Fruit fly (Drosophila melanogaster) whole organism, embryonic: ENCODE results near the gene CG11436.

Experiments used
- Awh ChIP-seq: fragments of 200-800 bp; sonication (Bioruptor generic); IDR thresholded peaks from 2 replicates; pipeline ENCODE4, ENCODE4 v1.3.6; 2022; ENCODE audit warnings: missing biosample characterization, missing genetic modification characterization
- B-H2 ChIP-seq: fragments of 200-800 bp; sonication (Bioruptor generic); optimal IDR thresholded peaks from 2 replicates; lab custom pipeline; 2018; ENCODE audit warnings: missing biosample characterization, mild to moderate bottlenecking, missing genetic modification characterization
- CG1024 ChIP-seq: fragments of 200-800 bp; sonication (Bioruptor generic); IDR thresholded peaks from 2 replicates; pipeline ENCODE4 v1.3.6; 2022; ENCODE audit warnings: missing biosample characterization, missing genetic modification characterization
- CG10366 ChIP-seq: fragments of 200-800 bp; sonication (Bioruptor generic); IDR thresholded peaks from 2 replicates; pipeline ENCODE4 v1.3.6; 2022; ENCODE audit warnings: missing biosample characterization, missing genetic modification characterization
- CG10959 ChIP-seq: fragments of 200-800 bp; sonication (Bioruptor generic); IDR thresholded peaks from 2 replicates; pipeline ENCODE4 v1.3.6; 2022; ENCODE audit warnings: missing biosample characterization, missing genetic modification characterization
- CG11093 ChIP-seq: fragments of 200-800 bp; sonication (Bioruptor generic); IDR thresholded peaks from 3 replicates; pipeline ENCODE4 v1.3.6; 2022; ENCODE audit warnings: missing biosample characterization, missing genetic modification characterization
- CG13424 ChIP-seq: fragments of 200-800 bp; sonication (Bioruptor generic); optimal IDR thresholded peaks from 2 replicates; lab custom pipeline; 2019; ENCODE audit warnings: missing biosample characterization, mild to moderate bottlenecking, missing genetic modification characterization, moderate library complexity
- CG13775 ChIP-seq: fragments of 200-800 bp; sonication (Bioruptor generic); optimal IDR thresholded peaks from 3 replicates; lab custom pipeline; 2017; ENCODE audit warnings: missing biosample characterization, mild to moderate bottlenecking, missing genetic modification characterization
- CG15269 ChIP-seq: fragments of 200-800 bp; sonication (Bioruptor generic); optimal IDR thresholded peaks from 2 replicates; lab custom pipeline; 2018; ENCODE audit warnings: missing biosample characterization, mild to moderate bottlenecking, missing genetic modification characterization, moderate library complexity
- CG1647 ChIP-seq: fragments of 200-800 bp; sonication (Bioruptor generic); optimal IDR thresholded peaks from 3 replicates; lab custom pipeline; 2016; ENCODE audit warnings: missing biosample characterization, missing genetic modification characterization
- CG16813 ChIP-seq: fragments of 200-800 bp; sonication (Bioruptor generic); IDR thresholded peaks from 3 replicates; pipeline ENCODE4 v1.3.6; 2022; ENCODE audit warnings: missing biosample characterization, missing genetic modification characterization; ENCODE audit not compliant: partially characterized antibody
- CG16815 ChIP-seq: fragments of 200-800 bp; sonication (Bioruptor generic); optimal IDR thresholded peaks from 3 replicates; lab custom pipeline; 2017; ENCODE audit warnings: missing biosample characterization, mild to moderate bottlenecking, missing genetic modification characterization
- CG17359 ChIP-seq: fragments of 200-800 bp; sonication (Bioruptor generic); optimal IDR thresholded peaks from 3 replicates; lab custom pipeline; 2018; ENCODE audit warnings: missing biosample characterization, mild to moderate bottlenecking, missing genetic modification characterization, moderate library complexity
- CG18262 ChIP-seq: fragments of 200-800 bp; optimal IDR thresholded peaks from 3 replicates; lab custom pipeline; 2019; ENCODE audit warnings: missing biosample characterization, mild to moderate bottlenecking, missing genetic modification characterization, moderate library complexity
- CG3065 ChIP-seq: fragments of 200-800 bp; sonication (Bioruptor generic); optimal IDR thresholded peaks from 2 replicates; lab custom pipeline; 2016; ENCODE audit warnings: missing biosample characterization, missing genetic modification characterization
- CG3163 ChIP-seq: fragments of 200-800 bp; sonication (Bioruptor generic); optimal IDR thresholded peaks from 3 replicates; lab custom pipeline; 2016; ENCODE audit warnings: missing biosample characterization, missing genetic modification characterization
- CG33557 ChIP-seq: fragments of 200-800 bp; sonication (Bioruptor generic); optimal IDR thresholded peaks from 2 replicates; lab custom pipeline; 2019; ENCODE audit warnings: missing biosample characterization, mild to moderate bottlenecking, missing genetic modification characterization, moderate library complexity
- CG6854 ChIP-seq: fragments of 200-800 bp; sonication (Bioruptor generic); optimal IDR thresholded peaks from 3 replicates; lab custom pipeline; 2017; ENCODE audit warnings: missing biosample characterization, mild to moderate bottlenecking, missing genetic modification characterization
- CG7271 ChIP-seq: fragments of 200-800 bp; sonication (Bioruptor generic); optimal IDR thresholded peaks from 2 replicates; lab custom pipeline; 2018; ENCODE audit warnings: missing biosample characterization, mild to moderate bottlenecking, missing genetic modification characterization, moderate library complexity
- CG9727 ChIP-seq: fragments of 200-800 bp; sonication (Bioruptor generic); optimal IDR thresholded peaks from 3 replicates; lab custom pipeline; 2017; ENCODE audit warnings: missing biosample characterization, mild to moderate bottlenecking, missing genetic modification characterization
- CHES-1-like ChIP-seq: fragments of 200-800 bp; sonication (Bioruptor generic); optimal IDR thresholded peaks from 2 replicates; lab custom pipeline; 2016; ENCODE audit warnings: missing biosample characterization, missing genetic modification characterization
- Dip2 ChIP-seq: fragments of 200-800 bp; sonication (Bioruptor generic); IDR thresholded peaks from 2 replicates; pipeline ENCODE4 v1.3.6; 2022; ENCODE audit warnings: missing biosample characterization, missing genetic modification characterization
- HLH3B ChIP-seq: fragments of 200-800 bp; sonication (Bioruptor generic); IDR thresholded peaks from 2 replicates; pipeline ENCODE4 v1.3.6; 2022; ENCODE audit warnings: missing biosample characterization, missing genetic modification characterization
- HmgD ChIP-seq: fragments of 200-800 bp; sonication (Bioruptor generic); optimal IDR thresholded peaks from 3 replicates; lab custom pipeline; 2016; ENCODE audit warnings: missing biosample characterization, missing genetic modification characterization
- Hsf ChIP-seq: fragments of 200-800 bp; sonication (Bioruptor generic); optimal IDR thresholded peaks from 3 replicates; lab custom pipeline; 2016; ENCODE audit warnings: missing biosample characterization, missing genetic modification characterization
- MTF-1 ChIP-seq: fragments of 200-800 bp; sonication (Bioruptor generic); optimal IDR thresholded peaks from 2 replicates; lab custom pipeline; 2018; ENCODE audit warnings: missing biosample characterization, mild to moderate bottlenecking, missing genetic modification characterization, borderline replicate concordance
- Mes4 ChIP-seq: fragments of 200-800 bp; sonication (Bioruptor generic); optimal IDR thresholded peaks from 2 replicates; lab custom pipeline; 2016; ENCODE audit warnings: missing biosample characterization, missing genetic modification characterization
- Mrtf ChIP-seq: fragments of 200-800 bp; sonication (Bioruptor generic); IDR thresholded peaks from 3 replicates; pipeline ENCODE4 v1.3.6; 2022; ENCODE audit warnings: missing biosample characterization, missing genetic modification characterization
- PHDP ChIP-seq: fragments of 200-800 bp; sonication (Bioruptor generic); optimal IDR thresholded peaks from 3 replicates; lab custom pipeline; 2018; ENCODE audit warnings: missing biosample characterization, mild to moderate bottlenecking, missing genetic modification characterization, moderate library complexity
- Vsx1 ChIP-seq: fragments of 200-800 bp; sonication (Bioruptor generic); optimal IDR thresholded peaks from 2 replicates; lab custom pipeline; 2017; ENCODE audit warnings: missing biosample characterization, mild to moderate bottlenecking, missing genetic modification characterization, missing genetic modification reagents
- ase ChIP-seq: fragments of 200-800 bp; sonication (Bioruptor generic); IDR thresholded peaks from 3 replicates; pipeline ENCODE4 v1.3.6; 2022; ENCODE audit warnings: missing biosample characterization, missing genetic modification characterization
- bowl ChIP-seq: fragments of 200-800 bp; sonication (Bioruptor generic); IDR thresholded peaks from 2 replicates; pipeline ENCODE4 v1.3.6; 2022; ENCODE audit warnings: missing biosample characterization, missing genetic modification characterization
- btn ChIP-seq: fragments of 200-800 bp; sonication (Bioruptor generic); optimal IDR thresholded peaks from 2 replicates; lab custom pipeline; 2016; ENCODE audit warnings: missing biosample characterization, missing genetic modification characterization
- dysf ChIP-seq: fragments of 200-800 bp; sonication (Bioruptor generic); IDR thresholded peaks from 3 replicates; pipeline ENCODE4 v1.3.6; 2022; ENCODE audit warnings: missing biosample characterization, missing genetic modification characterization
- en ChIP-seq: fragments of 200-800 bp; sonication (Bioruptor generic); optimal IDR thresholded peaks from 2 replicates; lab custom pipeline; 2016; ENCODE audit warnings: missing biosample characterization, missing genetic modification characterization
- fd102C ChIP-seq: fragments of 200-800 bp; sonication (Bioruptor generic); optimal IDR thresholded peaks from 2 replicates; lab custom pipeline; 2018; ENCODE audit warnings: missing biosample characterization, mild to moderate bottlenecking, missing genetic modification characterization, moderate library complexity
- fd64A ChIP-seq: fragments of 200-800 bp; sonication (Bioruptor generic); optimal IDR thresholded peaks from 3 replicates; lab custom pipeline; 2018; ENCODE audit warnings: missing biosample characterization, mild to moderate bottlenecking, missing genetic modification characterization
- gcm2 ChIP-seq: fragments of 200-800 bp; sonication (Bioruptor generic); optimal IDR thresholded peaks from 2 replicates; lab custom pipeline; 2016; ENCODE audit warnings: missing biosample characterization, missing genetic modification characterization
- hth ChIP-seq: fragments of >200 bp; optimal IDR thresholded peaks from 2 replicates; lab custom pipeline; 2017; ENCODE audit warnings: inconsistent platforms
- kah ChIP-seq: fragments of 200-800 bp; sonication (Bioruptor generic); optimal IDR thresholded peaks from 2 replicates; lab custom pipeline; 2018; ENCODE audit warnings: missing biosample characterization, mild to moderate bottlenecking, missing genetic modification characterization
- ken ChIP-seq: fragments of 200-800 bp; sonication (Bioruptor generic); IDR thresholded peaks from 3 replicates; pipeline ENCODE4 v1.3.6; 2022; ENCODE audit warnings: missing biosample characterization, missing genetic modification characterization
- kni ChIP-seq: fragments of 200-800 bp; sonication (Bioruptor generic); optimal IDR thresholded peaks from 3 replicates; lab custom pipeline; 2017; ENCODE audit warnings: mild to moderate bottlenecking, missing biosample characterization, missing genetic modification reagents, missing genetic modification characterization
- sens ChIP-seq: fragments of 200-800 bp; sonication (Bioruptor generic); peaks from one replicate; lab custom pipeline; 2016; ENCODE audit warnings: missing biosample characterization, missing genetic modification characterization
- seq ChIP-seq: fragments of 200-800 bp; sonication (Bioruptor generic); IDR thresholded peaks from 2 replicates; pipeline ENCODE4 v1.3.6; 2022; ENCODE audit warnings: missing biosample characterization, missing genetic modification characterization
- sob ChIP-seq: fragments of 200-800 bp; sonication (Bioruptor generic); IDR thresholded peaks from 2 replicates; pipeline ENCODE4 v1.3.6; 2022; ENCODE audit warnings: missing biosample characterization, missing genetic modification characterization
- sqz ChIP-seq: fragments of 200-800 bp; sonication (Bioruptor generic); optimal IDR thresholded peaks from 3 replicates; lab custom pipeline; 2018; ENCODE audit warnings: missing biosample characterization, mild to moderate bottlenecking, missing genetic modification characterization
- stc ChIP-seq: fragments of 200-800 bp; sonication (Bioruptor generic); IDR thresholded peaks from 2 replicates; pipeline ENCODE4 v1.3.6; 2022; ENCODE audit warnings: missing biosample characterization, missing genetic modification characterization
- tin ChIP-seq: fragments of 200-800 bp; sonication (Bioruptor generic); optimal IDR thresholded peaks from 3 replicates; lab custom pipeline; 2016; ENCODE audit warnings: missing biosample characterization, missing genetic modification characterization
- tna ChIP-seq: fragments of 200-800 bp; sonication (Bioruptor generic); IDR thresholded peaks from 2 replicates; pipeline ENCODE4 v1.3.6; 2022; ENCODE audit warnings: missing biosample characterization, missing genetic modification characterization; ENCODE audit not compliant: partially characterized antibody
- unpg ChIP-seq: fragments of 200-800 bp; sonication (Bioruptor generic); optimal IDR thresholded peaks from 3 replicates; lab custom pipeline; 2018; ENCODE audit warnings: missing biosample characterization, mild to moderate bottlenecking, missing genetic modification characterization, moderate library complexity
- wek ChIP-seq: fragments of 200-800 bp; sonication (Bioruptor generic); optimal IDR thresholded peaks from 3 replicates; lab custom pipeline; 2018; ENCODE audit warnings: missing biosample characterization, mild to moderate bottlenecking, missing genetic modification characterization, moderate library complexity

CG11436 gene

dm6 chrX:4507121-4507520 lies 44.6 kb downstream of the CG11436 start (continued):
- TF ChIP-seq CG10366 (GFP tag; lab: Robert Waterston, UW) (peak; percentile 28), CG6854 (GFP tag; lab: Kevin White, UChicago) (no peak), en (GFP tag; lab: Kevin White, UChicago) (peak; percentile 24), HLH3B (GFP tag; lab: Robert Waterston, UW) (peak; percentile 41; the same call in 1 of the 2 replicates), gcm2 (GFP tag; lab: Kevin White, UChicago) (no peak), HmgD (peak; percentile 61), tin (GFP tag; lab: Kevin White, UChicago) (peak; percentile 52), Mrtf (peak; percentile 56; the same call in 2 of the 3 replicates), kni (GFP tag; lab: Kevin White, UChicago) (peak; percentile 13), CG16813 (GFP tag; lab: Robert Waterston, UW) (no peak), CG33557 (GFP tag; lab: Kevin White, UChicago) (peak; percentile 61), CG18262 (tag; lab: Kevin White, UChicago) (peak; percentile 46), PHDP (peak; percentile 64), sens (GFP tag; lab: Kevin White, UChicago) (peak; percentile 90), sob (GFP tag; lab: Robert Waterston, UW) (no peak; the same call in 1 of the 2 replicates), CG1647 (no peak), fd64A (GFP tag; lab: Kevin White, UChicago) (peak; percentile 15), CG3163 (peak; percentile 6), Hsf (GFP tag; lab: Kevin White, UChicago) (peak; percentile 55), B-H2 (no peak), CG7271 (tag; lab: Kevin White, UChicago) (no peak), bowl (GFP tag; lab: Robert Waterston, UW) (0 out of 2 replicates have a peak, but pooled peaks have one; percentile 14), CG3065 (GFP tag; lab: Kevin White, UChicago) (peak; percentile 23), hth (lab: Kevin White, UChicago) (no peak), MTF-1 (GFP tag; lab: Kevin White, UChicago) (peak; percentile 77), seq (GFP tag; lab: Robert Waterston, UW) (peak; percentile 80), CG1024 (GFP tag; lab: Robert Waterston, UW) (peak; percentile 55; the same call in 1 of the 2 replicates), Awh (peak; percentile 77), CG15269 (tag; lab: Kevin White, UChicago) (peak; percentile 49), CG17359 (tag; lab: Kevin White, UChicago) (peak; percentile 49), fd102C (GFP tag; lab: Kevin White, UChicago) (peak; percentile 67), CG16815 (GFP tag; lab: Kevin White, UChicago) (peak; percentile 30), stc (no peak), ase (GFP tag; lab: Robert Waterston, UW) (peak; percentile 70; the same call in 2 of the 3 replicates), Vsx1 (GFP tag; lab: Kevin White, UChicago) (peak; percentile 45), CHES-1-like (GFP tag; lab: Kevin White, UChicago) (peak; percentile 20), wek (GFP tag; lab: Kevin White, UChicago) (peak; percentile 77), Mes4 (GFP tag; lab: Kevin White, UChicago) (peak; percentile 56), ken (GFP tag; lab: Robert Waterston, UW) (peak; percentile 77), CG10959 (peak; percentile 69), btn (GFP tag; lab: Kevin White, UChicago) (peak; percentile 0), tna (GFP tag; lab: Robert Waterston, UW) (no peak), sqz (GFP tag; lab: Kevin White, UChicago) (peak; percentile 89), CG11093 (GFP tag; lab: Robert Waterston, UW) (no peak; the same call in 2 of the 3 replicates), Dip2 (no peak), unpg (GFP tag; lab: Kevin White, UChicago) (peak; percentile 69), CG13775 (GFP tag; lab: Kevin White, UChicago) (peak; percentile 48), kah (peak; percentile 35), CG13424 (tag; lab: Kevin White, UChicago) (peak; percentile 37), dysf (GFP tag; lab: Robert Waterston, UW) (peak; percentile 46; the same call in 2 of the 3 replicates), CG9727 (GFP tag; lab: Kevin White, UChicago) (peak; percentile 49)
